Worm (Caenorhabditis elegans) whole organism, L4 larva: ENCODE data around the gene misc-1.

Source experiments
- ZK546.5 ChIP-seq, 2 experiments: sonication (generic microtip); optimal IDR thresholded peaks; 2 replicates each; lab custom pipeline; 2017; ENCODE audit warnings: missing biosample characterization in 2 of 2, missing genetic modification characterization in 2 of 2
- aha-1 ChIP-seq: fragments of 150-350 bp; peaks from one replicate; lab custom pipeline; 2014; ENCODE audit warnings: missing biosample characterization, missing genetic modification characterization
- dve-1 ChIP-seq: sonication (generic microtip); optimal IDR thresholded peaks from 2 replicates; lab custom pipeline; 2017; ENCODE audit warnings: antibody characterized with exemption, mild to moderate bottlenecking, missing genetic modification characterization, missing compliant biosample characterization; ENCODE audit not compliant: insufficient read depth
- lin-13 ChIP-seq: fragments of 150-350 bp; optimal IDR thresholded peaks from 2 replicates; lab custom pipeline; 2014; ENCODE audit warnings: missing biosample characterization, missing genetic modification reagents, missing genetic modification characterization

ce11 chrII:294606-295005 is 8.2 kb downstream of the misc-1 start, which contains the start of gene B0432.11:
- TF ChIP-seq ZK546.5 (tag; optimal IDR thresholded peaks at IDR 0.05; lab: Kevin White, UChicago) (no peak), dve-1 (tag; lab: Kevin White, UChicago) (no peak), aha-1 (tag; lab: Kevin White, UChicago) (no peak), lin-13 (GFP tag; lab: Kevin White, UChicago) (no peak)
